Worm (Caenorhabditis elegans) whole organism, midembryonic: ENCODE data around the gene F12A10.9.

ENCODE experiments used
- T22C8.4 ChIP-seq: fragments of 200-800 bp; sonication (Bioruptor generic); IDR thresholded peaks from 2 replicates; pipeline ENCODE4 v1.3.6; 2022; ENCODE audit warnings: missing genetic modification characterization, missing compliant biosample characterization
- cog-1 ChIP-seq: sonication (generic microtip); optimal IDR thresholded peaks from 2 replicates; lab custom pipeline; 2016; ENCODE audit warnings: missing genetic modification characterization, missing compliant biosample characterization
- med-1 ChIP-seq: sonication (generic microtip); optimal IDR thresholded peaks from 2 replicates; lab custom pipeline; 2017; ENCODE audit warnings: missing genetic modification characterization, mild to moderate bottlenecking, missing compliant biosample characterization, antibody characterized with exemption, missing genetic modification reagents; ENCODE audit not compliant: insufficient read depth
- ztf-23 ChIP-seq: fragments of 200-800 bp; sonication (Bioruptor generic); IDR thresholded peaks from 2 replicates; pipeline ENCODE4 v1.3.6; 2022; ENCODE audit warnings: missing genetic modification reagents, missing genetic modification characterization, missing compliant biosample characterization

DNA sequence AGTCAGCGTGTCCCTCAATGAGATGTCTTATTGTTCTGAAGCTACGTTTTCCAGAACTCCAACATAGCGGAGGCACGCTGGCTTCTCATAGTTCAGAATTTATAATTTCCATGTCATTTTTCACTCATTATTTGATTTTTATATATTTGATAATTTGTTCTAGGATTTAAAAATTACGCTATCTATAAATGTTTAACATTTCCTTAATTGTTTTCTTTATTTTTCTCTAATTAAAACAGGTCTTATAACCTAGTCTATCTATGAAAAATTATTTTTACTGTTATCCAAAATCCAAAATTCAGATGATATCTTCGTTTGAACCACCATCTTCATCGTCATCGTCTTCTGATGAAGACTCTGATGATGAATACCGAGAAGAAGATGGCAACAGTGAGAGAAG lies 20.2 kb upstream of the F12A10.9 start, which contains the start of gene F56D1.1:
- TF ChIP-seq med-1 (GFP tag; lab: Kevin White, UChicago): no peak
- no peak for TF ChIP-seq cog-1 (tag; lab: Kevin White, UChicago)
- no peak for TF ChIP-seq T22C8.4
- TF ChIP-seq ztf-23 (GFP tag; lab: Robert Waterston, UW): no peak
